Fruit fly (Drosophila melanogaster) whole organism, embryonic: ENCODE measurements around the gene CG46308.

ENCODE experiments used
- Ada2b ChIP-seq: fragments of 200-800 bp; sonication (Bioruptor generic); IDR thresholded peaks from 2 replicates; pipeline ENCODE4 v1.3.6; 2022; ENCODE audit warnings: missing biosample characterization, missing genetic modification characterization
- Aef1 ChIP-seq: fragments of 200-800 bp; sonication (Bioruptor generic); IDR thresholded peaks from 3 replicates; pipeline ENCODE4 v1.3.6; 2022; ENCODE audit warnings: missing biosample characterization, missing genetic modification characterization
- CG1233 ChIP-seq: fragments of 200-800 bp; sonication (Bioruptor generic); optimal IDR thresholded peaks from 4 replicates; lab custom pipeline; 2018; ENCODE audit warnings: missing biosample characterization, mild to moderate bottlenecking, missing genetic modification characterization
- CG12942 ChIP-seq: fragments of 200-800 bp; sonication (Bioruptor generic); optimal IDR thresholded peaks from 3 replicates; lab custom pipeline; 2016; ENCODE audit warnings: missing biosample characterization, missing genetic modification characterization
- CG13296 ChIP-seq: fragments of 200-800 bp; sonication (Bioruptor generic); optimal IDR thresholded peaks from 3 replicates; lab custom pipeline; 2018; ENCODE audit warnings: missing biosample characterization, mild to moderate bottlenecking, missing genetic modification characterization
- CG17385 ChIP-seq: fragments of 200-800 bp; sonication (Bioruptor generic); optimal IDR thresholded peaks from 3 replicates; lab custom pipeline; 2018; ENCODE audit warnings: missing biosample characterization, mild to moderate bottlenecking, missing genetic modification characterization
- CG17802 ChIP-seq: fragments of 200-800 bp; sonication (Bioruptor generic); optimal IDR thresholded peaks from 2 replicates; lab custom pipeline; 2018; ENCODE audit warnings: missing biosample characterization, mild to moderate bottlenecking, missing genetic modification characterization, moderate library complexity
- CG17829 ChIP-seq: fragments of 200-800 bp; optimal IDR thresholded peaks from 2 replicates; lab custom pipeline; 2019; ENCODE audit warnings: missing biosample characterization, mild to moderate bottlenecking, missing genetic modification characterization, moderate library complexity
- CG18619 ChIP-seq: fragments of 200-800 bp; sonication (Bioruptor generic); optimal IDR thresholded peaks from 3 replicates; lab custom pipeline; 2017; ENCODE audit warnings: missing biosample characterization, mild to moderate bottlenecking, missing genetic modification characterization
- CG3163 ChIP-seq: fragments of 200-800 bp; sonication (Bioruptor generic); optimal IDR thresholded peaks from 3 replicates; lab custom pipeline; 2016; ENCODE audit warnings: missing biosample characterization, missing genetic modification characterization
- CG8924 ChIP-seq: fragments of 200-800 bp; optimal IDR thresholded peaks from 3 replicates; lab custom pipeline; 2019; ENCODE audit warnings: missing biosample characterization, mild to moderate bottlenecking, missing genetic modification characterization, moderate library complexity
- CG9932 ChIP-seq: fragments of 200-800 bp; sonication (Bioruptor generic); IDR thresholded peaks from 2 replicates; pipeline ENCODE4 v1.3.6; 2022; ENCODE audit warnings: missing biosample characterization, missing genetic modification characterization
- D19B ChIP-seq: fragments of 200-800 bp; sonication (Bioruptor generic); optimal IDR thresholded peaks from 2 replicates; lab custom pipeline; 2017; ENCODE audit warnings: missing biosample characterization, mild to moderate bottlenecking, missing genetic modification characterization
- Deaf1 ChIP-seq: fragments of 200-800 bp; optimal IDR thresholded peaks from 3 replicates; lab custom pipeline; 2019; ENCODE audit warnings: missing biosample characterization, mild to moderate bottlenecking, missing genetic modification characterization, moderate library complexity
- Dref ChIP-seq: fragments of 200-800 bp; sonication (Bioruptor generic); IDR thresholded peaks from 2 replicates; pipeline ENCODE4 v1.3.6; 2022; ENCODE audit warnings: missing biosample characterization, missing genetic modification characterization
- Ets65A ChIP-seq: fragments of 200-800 bp; sonication (Bioruptor generic); peaks from one replicate; lab custom pipeline; 2016; ENCODE audit warnings: missing biosample characterization, missing genetic modification characterization
- Gsc ChIP-seq: fragments of 200-800 bp; sonication (Bioruptor generic); IDR thresholded peaks from 2 replicates; pipeline ENCODE4 v1.3.6; 2022; ENCODE audit warnings: missing biosample characterization, missing genetic modification characterization
- HLH4C ChIP-seq: fragments of 200-800 bp; sonication (Bioruptor generic); IDR thresholded peaks from 3 replicates; pipeline ENCODE4 v1.3.6; 2022; ENCODE audit warnings: missing biosample characterization, missing genetic modification characterization; ENCODE audit not compliant: partially characterized antibody
- Hmr ChIP-seq: fragments of 200-800 bp; sonication (Bioruptor generic); optimal IDR thresholded peaks from 3 replicates; lab custom pipeline; 2017; ENCODE audit warnings: mild to moderate bottlenecking, missing biosample characterization, missing genetic modification reagents, missing genetic modification characterization
- Jarid2 ChIP-seq: fragments of 200-800 bp; sonication (Bioruptor generic); optimal IDR thresholded peaks from 3 replicates; lab custom pipeline; 2017; ENCODE audit warnings: mild to moderate bottlenecking, missing biosample characterization, missing genetic modification reagents, missing genetic modification characterization
- Meics ChIP-seq: fragments of 200-800 bp; sonication (Bioruptor generic); optimal IDR thresholded peaks from 2 replicates; lab custom pipeline; 2017; ENCODE audit warnings: missing biosample characterization, mild to moderate bottlenecking, missing genetic modification characterization
- Nf-YC ChIP-seq: fragments of 200-800 bp; optimal IDR thresholded peaks from 3 replicates; lab custom pipeline; 2019; ENCODE audit warnings: missing biosample characterization, mild to moderate bottlenecking, missing genetic modification characterization, moderate library complexity
- Stat92E ChIP-seq, 3 experiments: fragments of >200 bp in 2 of 3; fragments of 200-800 bp in 1 of 3; sonication (Bioruptor generic) in 1 of 3; optimal IDR thresholded peaks; 2 replicates each; lab custom pipeline; 2017 to 2019; ENCODE audit warnings: missing biosample characterization in 3 of 3, missing genetic modification characterization in 3 of 3, mild to moderate bottlenecking in 1 of 3, moderate library complexity in 1 of 3
- ac ChIP-seq: fragments of 200-800 bp; sonication (Bioruptor generic); optimal IDR thresholded peaks from 3 replicates; lab custom pipeline; 2017; ENCODE audit warnings: missing biosample characterization, mild to moderate bottlenecking, missing genetic modification characterization
- al ChIP-seq: fragments of 200-800 bp; sonication (Bioruptor generic); IDR thresholded peaks from 2 replicates; pipeline ENCODE4 v1.3.6; 2022; ENCODE audit warnings: missing biosample characterization, missing genetic modification characterization
- ara ChIP-seq: fragments of 200-800 bp; sonication (Bioruptor generic); IDR thresholded peaks from 2 replicates; pipeline ENCODE4 v1.3.6; 2022; ENCODE audit warnings: missing biosample characterization, missing genetic modification characterization
- bbx ChIP-seq: fragments of 200-800 bp; sonication (Bioruptor generic); IDR thresholded peaks from 2 replicates; pipeline ENCODE4 v1.3.6; 2022; ENCODE audit warnings: missing biosample characterization, missing genetic modification characterization; ENCODE audit not compliant: partially characterized antibody
- bcd ChIP-seq: fragments of 200-800 bp; sonication (Bioruptor generic); optimal IDR thresholded peaks from 2 replicates; lab custom pipeline; 2017; ENCODE audit warnings: missing biosample characterization, mild to moderate bottlenecking, missing genetic modification characterization
- br ChIP-seq: fragments of >200 bp; optimal IDR thresholded peaks from 2 replicates; lab custom pipeline; 2017
- chif ChIP-seq, 2 experiments: fragments of 200-800 bp; sonication (Bioruptor generic); optimal IDR thresholded peaks; 3 replicates each; lab custom pipeline; 2016; ENCODE audit warnings: missing biosample characterization in 2 of 2, missing genetic modification characterization in 2 of 2
- dimm ChIP-seq: fragments of 200-800 bp; sonication (Bioruptor generic); IDR thresholded peaks from 2 replicates; pipeline ENCODE4 v1.3.6; 2022; ENCODE audit warnings: missing biosample characterization, missing genetic modification characterization
- eyg ChIP-seq: fragments of 200-800 bp; sonication (Bioruptor generic); optimal IDR thresholded peaks from 3 replicates; lab custom pipeline; 2016; ENCODE audit warnings: missing biosample characterization, missing genetic modification characterization
- fru ChIP-seq: fragments of >200 bp; optimal IDR thresholded peaks from 2 replicates; lab custom pipeline; 2017
- grau ChIP-seq: fragments of 200-800 bp; optimal IDR thresholded peaks from 3 replicates; lab custom pipeline; 2019; ENCODE audit warnings: missing biosample characterization, mild to moderate bottlenecking, missing genetic modification characterization, moderate library complexity
- gsb ChIP-seq: fragments of 200-800 bp; sonication (Bioruptor generic); IDR thresholded peaks from 2 replicates; pipeline ENCODE4 v1.3.6; 2022; ENCODE audit warnings: missing biosample characterization, missing genetic modification characterization
- klu ChIP-seq: fragments of 200-800 bp; sonication (Bioruptor generic); IDR thresholded peaks from 2 replicates; pipeline ENCODE4 v1.3.6; 2022; ENCODE audit warnings: missing biosample characterization, missing genetic modification characterization
- lilli ChIP-seq: fragments of 200-800 bp; sonication (Bioruptor generic); optimal IDR thresholded peaks from 3 replicates; lab custom pipeline; 2016; ENCODE audit warnings: missing biosample characterization, missing genetic modification characterization
- lov ChIP-seq, 2 experiments: fragments of 200-800 bp in 1 of 2; fragments of >200 bp in 1 of 2; sonication (Bioruptor generic) in 1 of 2; IDR thresholded peaks in 1 of 2; optimal IDR thresholded peaks in 1 of 2; 2 replicates in 1 of 2; 3 replicates in 1 of 2; pipeline versions ENCODE4 v1.3.6 to Lab custom; 2017 to 2022; ENCODE audit warnings: missing biosample characterization in 1 of 2, missing genetic modification characterization in 1 of 2
- onecut ChIP-seq: fragments of 200-800 bp; sonication (Bioruptor generic); IDR thresholded peaks from 2 replicates; pipeline ENCODE4 v1.3.6; 2022; ENCODE audit warnings: missing biosample characterization, missing genetic modification characterization
- otp ChIP-seq: fragments of 200-800 bp; sonication (Bioruptor generic); IDR thresholded peaks from 3 replicates; pipeline ENCODE4, ENCODE4 v1.3.6; 2022; ENCODE audit warnings: missing biosample characterization, missing genetic modification characterization
- phol ChIP-seq: fragments of 200-800 bp; sonication (Bioruptor generic); optimal IDR thresholded peaks from 3 replicates; lab custom pipeline; 2018; ENCODE audit warnings: missing biosample characterization, mild to moderate bottlenecking, missing genetic modification characterization, moderate library complexity
- pum ChIP-seq: fragments of 200-800 bp; sonication (Bioruptor generic); optimal IDR thresholded peaks from 2 replicates; lab custom pipeline; 2016; ENCODE audit warnings: missing biosample characterization, missing genetic modification characterization
- repo ChIP-seq: fragments of 200-800 bp; sonication (Bioruptor generic); optimal IDR thresholded peaks from 2 replicates; lab custom pipeline; 2016; ENCODE audit warnings: missing biosample characterization, missing genetic modification characterization
- ro ChIP-seq: fragments of 200-800 bp; sonication (Bioruptor generic); IDR thresholded peaks from 2 replicates; pipeline ENCODE4 v1.3.6; 2022; ENCODE audit warnings: missing biosample characterization, missing genetic modification characterization
- slbo ChIP-seq: fragments of 200-800 bp; sonication (Bioruptor generic); IDR thresholded peaks from 2 replicates; pipeline ENCODE4 v1.3.6; 2022; ENCODE audit warnings: missing biosample characterization, missing genetic modification characterization
- slou ChIP-seq: fragments of 200-800 bp; sonication (Bioruptor generic); optimal IDR thresholded peaks from 3 replicates; lab custom pipeline; 2016; ENCODE audit warnings: missing biosample characterization, missing genetic modification characterization
- sob ChIP-seq: fragments of 200-800 bp; sonication (Bioruptor generic); IDR thresholded peaks from 2 replicates; pipeline ENCODE4 v1.3.6; 2022; ENCODE audit warnings: missing biosample characterization, missing genetic modification characterization
- tin ChIP-seq: fragments of 200-800 bp; sonication (Bioruptor generic); optimal IDR thresholded peaks from 3 replicates; lab custom pipeline; 2016; ENCODE audit warnings: missing biosample characterization, missing genetic modification characterization

CG46308 gene

dm6 chr2L:13514262-13514937 lies 52.8 kb downstream of the CG46308 start (continued):
- peak; percentile 69 for TF ChIP-seq CG8924
- peak; percentile 50 for TF ChIP-seq D19B (GFP tag; lab: Kevin White, UChicago)
- TF ChIP-seq pum: no peak
- peak; percentile 30 for TF ChIP-seq phol (tag; lab: Kevin White, UChicago)
- TF ChIP-seq br (lab: Kevin White, UChicago): no peak
- no peak for TF ChIP-seq Stat92E (GFP tag; optimal IDR thresholded peaks at IDR 0.05; lab: Kevin White, UChicago)
- no peak for TF ChIP-seq Gsc (GFP tag; lab: Robert Waterston, UW)
- no peak for TF ChIP-seq lov (optimal IDR thresholded peaks at IDR 0.05; lab: Kevin White, UChicago)
- no peak for TF ChIP-seq lov (GFP tag; IDR thresholded peaks at IDR 0.05; lab: Robert Waterston, UW)
- no peak for TF ChIP-seq HLH4C (GFP tag; lab: Robert Waterston, UW)
- no peak for TF ChIP-seq slou (GFP tag; lab: Kevin White, UChicago)
- peak; percentile 43 for TF ChIP-seq bcd (GFP tag; lab: Kevin White, UChicago)

dm6 chr2L:13514945-13515687 lies 53.5 kb downstream of the CG46308 start:
- TF ChIP-seq tin (GFP tag; lab: Kevin White, UChicago) (peak; percentile 49), Jarid2 (GFP tag; lab: Kevin White, UChicago) (peak; percentile 4), chif (GFP tag; optimal IDR thresholded peaks at IDR 0.05; lab: Kevin White, UChicago) (peak; percentile 43 to 68), Hmr (peak; percentile 23), ara (GFP tag; lab: Robert Waterston, UW) (peak; percentile 64; the same call in 1 of the 2 replicates), lilli (GFP tag; lab: Kevin White, UChicago) (peak; percentile 65), Dref (GFP tag; lab: Robert Waterston, UW) (no peak), dimm (peak; percentile 59), bbx (GFP tag; lab: Robert Waterston, UW) (no peak), Meics (peak; percentile 72), eyg (peak; percentile 69), CG9932 (GFP tag; lab: Robert Waterston, UW) (peak; percentile 17; the same call in 1 of the 2 replicates), gsb (GFP tag; lab: Robert Waterston, UW) (peak; percentile 50), onecut (peak; percentile 50), Ets65A (GFP tag; lab: Kevin White, UChicago) (peak; percentile 99), Nf-YC (tag; lab: Kevin White, UChicago) (peak; percentile 35), klu (GFP tag; lab: Robert Waterston, UW) (peak; percentile 6; the same call in 1 of the 2 replicates), CG17802 (peak; percentile 66), CG18619 (peak; percentile 35), CG12942 (GFP tag; lab: Kevin White, UChicago) (peak; percentile 33), grau (tag; lab: Kevin White, UChicago) (peak; percentile 38), CG1233 (GFP tag; lab: Kevin White, UChicago) (peak; percentile 72), fru (lab: Kevin White, UChicago) (no peak), Aef1 (GFP tag; lab: Robert Waterston, UW) (peak; percentile 81), Deaf1 (tag; lab: Kevin White, UChicago) (peak; percentile 57), Ada2b (peak; percentile 92), CG17385 (peak; percentile 2), al (peak; percentile 82), repo (peak; percentile 53), ro (GFP tag; lab: Robert Waterston, UW) (no peak), CG3163 (peak; percentile 62), slbo (GFP tag; lab: Robert Waterston, UW) (peak; percentile 86), ac (no peak), otp (GFP tag; lab: Robert Waterston, UW) (peak; percentile 61; the same call in 1 of the 3 replicates), sob (peak; percentile 42), CG17829 (tag; lab: Kevin White, UChicago) (peak; percentile 78), CG13296 (GFP tag; lab: Kevin White, UChicago) (peak; percentile 62)
